Fruit fly (Drosophila melanogaster): ENCODE data around the gene ND-SGDH.

ND-SGDH gene

DNA sequence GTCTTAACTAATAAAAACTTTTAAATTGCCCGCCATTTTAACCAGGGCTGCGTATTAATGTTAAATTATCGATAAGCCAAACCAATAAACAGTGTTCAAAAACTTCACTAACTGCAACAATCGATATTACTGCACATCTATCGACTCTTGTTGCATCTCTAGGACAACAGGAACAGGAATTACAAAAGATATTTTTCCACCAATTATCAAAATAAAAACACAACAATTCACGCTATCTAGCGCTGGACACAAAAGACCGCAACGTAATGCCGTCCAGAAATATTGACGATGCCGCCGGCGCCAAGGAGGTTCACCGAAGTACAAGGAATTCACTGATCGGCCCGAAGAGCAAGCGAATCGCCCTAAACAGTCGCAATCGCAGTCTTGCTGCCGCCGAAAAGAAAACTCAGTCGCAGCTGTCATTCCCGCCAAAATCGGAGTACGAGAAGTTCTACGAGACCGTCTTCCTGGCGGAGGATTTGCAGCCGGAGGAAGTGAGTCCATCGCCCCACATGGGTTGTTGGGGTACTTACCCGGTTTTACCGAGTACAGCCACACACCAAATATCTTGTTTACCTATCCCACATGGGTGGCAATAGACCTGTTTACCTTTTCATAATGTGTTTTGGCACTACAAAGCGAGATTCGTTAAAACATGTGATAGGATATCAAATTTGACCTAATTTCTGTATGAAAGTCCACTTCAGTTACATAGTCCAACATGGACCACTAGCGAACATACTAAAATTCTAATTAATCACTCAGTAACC, 22.2 kb downstream of the ND-SGDH start, which contains the start of gene vers (continued):
- peak; percentile 10 for TF ChIP-seq HLH106 (tag; optimal IDR thresholded peaks at IDR 0.05)
- TF ChIP-seq pan (optimal IDR thresholded peaks at IDR 0.05), result no peak
- no peak for TF ChIP-seq OdsH (GFP tag; optimal IDR thresholded peaks at IDR 0.05)
- no peak for TF ChIP-seq psq (GFP tag; optimal IDR thresholded peaks at IDR 0.05)
- peak; percentile 57 for TF ChIP-seq Hnf4 (GFP tag; optimal IDR thresholded peaks at IDR 0.05)

dm6 chr3L:12115103-12115502, 23.3 kb downstream of the ND-SGDH start:
- TF ChIP-seq CrebA (GFP tag; optimal IDR thresholded peaks at IDR 0.05; ENCODE audit: borderline replicate concordance) (no peak), psq (GFP tag; optimal IDR thresholded peaks at IDR 0.05) (peak; percentile 90), CG9705 (GFP tag; optimal IDR thresholded peaks at IDR 0.05) (peak; percentile 71), Dfd (GFP tag; optimal IDR thresholded peaks at IDR 0.05) (no peak), Mio (GFP tag; optimal IDR thresholded peaks at IDR 0.05) (peak; percentile 22), woc (GFP tag; optimal IDR thresholded peaks at IDR 0.05) (peak; percentile 89), Abd-B (GFP tag; optimal IDR thresholded peaks at IDR 0.05) (no peak), GATAd (GFP tag; optimal IDR thresholded peaks at IDR 0.05) (no peak), pan (optimal IDR thresholded peaks at IDR 0.05) (no peak), h (GFP tag; optimal IDR thresholded peaks at IDR 0.05) (peak; percentile 93), rgr (GFP tag; optimal IDR thresholded peaks at IDR 0.05) (peak; percentile 91), dl (GFP tag; optimal IDR thresholded peaks at IDR 0.05; ENCODE audit: insufficient read depth in 1 of 2, partially characterized antibody in 2 of 2) (no peak), Hr83 (GFP tag; optimal IDR thresholded peaks at IDR 0.05; ENCODE audit: poor library complexity, severe bottlenecking) (no peak), dsf (GFP tag; optimal IDR thresholded peaks at IDR 0.05; ENCODE audit: borderline replicate concordance) (peak; percentile 62), lola (GFP tag; optimal IDR thresholded peaks at IDR 0.05) (no peak), usp (GFP tag; optimal IDR thresholded peaks at IDR 0.05) (no peak), jim (GFP tag; optimal IDR thresholded peaks at IDR 0.05) (no peak), Hnf4 (GFP tag; optimal IDR thresholded peaks at IDR 0.05) (peak; percentile 84), sv (GFP tag; optimal IDR thresholded peaks at IDR 0.05) (no peak), Jra (GFP tag; optimal IDR thresholded peaks at IDR 0.05) (peak; percentile 78), sage (GFP tag; optimal IDR thresholded peaks at IDR 0.05) (peak; percentile 89), fru (GFP tag; optimal IDR thresholded peaks at IDR 0.05) (peak; percentile 94), Hr78 (GFP tag; optimal IDR thresholded peaks at IDR 0.05) (no peak), HLH106 (tag; optimal IDR thresholded peaks at IDR 0.05) (peak; percentile 91), Dif (GFP tag; optimal IDR thresholded peaks at IDR 0.05; ENCODE audit: partially characterized antibody) (no peak), N (GFP tag; optimal IDR thresholded peaks at IDR 0.05) (no peak), OdsH (GFP tag; optimal IDR thresholded peaks at IDR 0.05) (peak; percentile 93), Myc (optimal IDR thresholded peaks at IDR 0.05) (no peak), foxo (GFP tag; optimal IDR thresholded peaks at IDR 0.05) (peak; percentile 46 to 93), Vsx2 (GFP tag; optimal IDR thresholded peaks at IDR 0.05; ENCODE audit: partially characterized antibody) (no peak), brk (GFP tag; optimal IDR thresholded peaks at IDR 0.05) (peak; percentile 86), CG32264 (GFP tag; optimal IDR thresholded peaks at IDR 0.05) (peak; percentile 82), tai (GFP tag; optimal IDR thresholded peaks at IDR 0.05) (no peak), br (GFP tag; optimal IDR thresholded peaks at IDR 0.05) (peak; percentile 94), Rel (GFP tag; optimal IDR thresholded peaks at IDR 0.05) (peak; percentile 96), Rel (tag; optimal IDR thresholded peaks at IDR 0.05) (peak; percentile 58), ey (GFP tag; optimal IDR thresholded peaks at IDR 0.05) (peak; percentile 93), dmrt93B (GFP tag; optimal IDR thresholded peaks at IDR 0.05) (peak; percentile 79), Sp1 (GFP tag; optimal IDR thresholded peaks at IDR 0.05) (peak; percentile 89)
